Fruit fly (Drosophila melanogaster): ENCODE data around the gene CG5880.
A peak's percentile ranks its signal among the peaks of the same experiment; 100 is the strongest.

The CG5880 gene

dm6 chr3R:27150685-27151515 is 34.4 kb downstream of the CG5880 start, which contains the start of gene CG6051 (continued):
- TF ChIP-seq CG18764 (GFP tag; optimal IDR thresholded peaks at IDR 0.05), result peak; percentile 16
- peak in 1 of 2 experiments; percentile 70 for TF ChIP-seq tll (GFP tag; optimal IDR thresholded peaks at IDR 0.05)
- no peak for TF ChIP-seq Kr (GFP tag; optimal IDR thresholded peaks at IDR 0.05)
- TF ChIP-seq CG7963 (GFP tag; IDR thresholded peaks at IDR 0.05; ENCODE audit: partially characterized antibody), result no peak
- no peak for TF ChIP-seq Awh (GFP tag; IDR thresholded peaks at IDR 0.05)
- TF ChIP-seq CG17186 (GFP tag; optimal IDR thresholded peaks at IDR 0.05), result no peak
- TF ChIP-seq pb (GFP tag; optimal IDR thresholded peaks at IDR 0.05), result peak; percentile 11
- peak; percentile 65 for TF ChIP-seq CG12659 (GFP tag; optimal IDR thresholded peaks at IDR 0.05)
- peak; percentile 70 for TF ChIP-seq CG9797 (GFP tag; optimal IDR thresholded peaks at IDR 0.05)
- no peak for TF ChIP-seq chm (GFP tag; IDR thresholded peaks at IDR 0.05)
- TF ChIP-seq lab (GFP tag; optimal IDR thresholded peaks at IDR 0.05), result peak; percentile 74
- no peak for TF ChIP-seq tio (GFP tag; optimal IDR thresholded peaks at IDR 0.05)
- no peak for TF ChIP-seq dan (GFP tag; IDR thresholded peaks at IDR 0.05)
- TF ChIP-seq HmgZ (tag; optimal IDR thresholded peaks at IDR 0.05), result peak; percentile 44
- TF ChIP-seq ara (GFP tag; IDR thresholded peaks at IDR 0.05), result no peak
- peak; percentile 6 for TF ChIP-seq Vsx1 (GFP tag; optimal IDR thresholded peaks at IDR 0.05)
- no peak for TF ChIP-seq ap (GFP tag; IDR thresholded peaks at IDR 0.05)
- TF ChIP-seq YL-1 (GFP tag; optimal IDR thresholded peaks at IDR 0.05), result peak; percentile 52
- TF ChIP-seq Hr78 (GFP tag; optimal IDR thresholded peaks at IDR 0.05), result peak in 1 of 2 experiments; percentile 13
- no peak for TF ChIP-seq eve (GFP tag; optimal IDR thresholded peaks at IDR 0.05)
- TF ChIP-seq CG10654 (GFP tag; optimal IDR thresholded peaks at IDR 0.05), result peak; percentile 30

dm6 chr3R:27151516-27151823 is 34.9 kb downstream of the CG5880 start, which contains the start of gene Men-b:
TSS of gene Men-b (plus strand) at chr3R:27151662.
- TF ChIP-seq gfzf (GFP tag; optimal IDR thresholded peaks at IDR 0.05), result peak; percentile 98
- peak; percentile 34 for TF ChIP-seq CG7987 (GFP tag; optimal IDR thresholded peaks at IDR 0.05)
- TF ChIP-seq CG3163 (GFP tag; optimal IDR thresholded peaks at IDR 0.05), result peak; percentile 41
- TF ChIP-seq Fer2 (tag; optimal IDR thresholded peaks at IDR 0.05), result no peak
- TF ChIP-seq jigr1 (GFP tag; IDR thresholded peaks at IDR 0.05), result no peak
- TF ChIP-seq Rfx (GFP tag; IDR thresholded peaks at IDR 0.05), result peak; percentile 39
- TF ChIP-seq MBD-R2 (GFP tag; IDR thresholded peaks at IDR 0.05), result peak; percentile 63
- TF ChIP-seq ash1 (GFP tag; optimal IDR thresholded peaks at IDR 0.05), result no peak
- TF ChIP-seq CG2199 (GFP tag; IDR thresholded peaks at IDR 0.05), result peak; percentile 38; the same call in 2 of the 3 replicates
- 0 out of 2 replicates have a peak, but pooled peaks have one; percentile 13 for TF ChIP-seq CG14014 (GFP tag; IDR thresholded peaks at IDR 0.05)
- no peak for TF ChIP-seq abd-A (tag; optimal IDR thresholded peaks at IDR 0.05)
- peak; percentile 94 for TF ChIP-seq Lhr (GFP tag; optimal IDR thresholded peaks at IDR 0.05)
- TF ChIP-seq Bgb (GFP tag; IDR thresholded peaks at IDR 0.05; ENCODE audit: partially characterized antibody), result peak; percentile 46; the same call in 1 of the 2 replicates
- TF ChIP-seq CG6791 (GFP tag; IDR thresholded peaks at IDR 0.05; ENCODE audit: partially characterized antibody), result peak; percentile 67; the same call in 2 of the 3 replicates
- TF ChIP-seq CG13287 (GFP tag; IDR thresholded peaks at IDR 0.05; ENCODE audit: partially characterized antibody), result peak; percentile 72
- TF ChIP-seq CG14667 (GFP tag; IDR thresholded peaks at IDR 0.05), result no peak
- no peak; the same call in 2 of the 3 replicates for TF ChIP-seq CG11560 (tag; IDR thresholded peaks at IDR 0.05)
- TF ChIP-seq HmgZ (tag; optimal IDR thresholded peaks at IDR 0.05), result peak; percentile 62
- no peak for TF ChIP-seq ab (GFP tag; optimal IDR thresholded peaks at IDR 0.05)
- TF ChIP-seq zfh1 (GFP tag; IDR thresholded peaks at IDR 0.05), result peak; percentile 6; the same call in 1 of the 3 replicates
- no peak for TF ChIP-seq insv (GFP tag; optimal IDR thresholded peaks at IDR 0.05)
- TF ChIP-seq CG1529 (GFP tag; optimal IDR thresholded peaks at IDR 0.05), result no peak
- TF ChIP-seq gt (GFP tag; IDR thresholded peaks at IDR 0.05), result no peak
- TF ChIP-seq chinmo (GFP tag; IDR thresholded peaks at IDR 0.05; ENCODE audit: partially characterized antibody), result peak; percentile 15; the same call in 1 of the 4 replicates
- no peak for TF ChIP-seq CG7372 (GFP tag; IDR thresholded peaks at IDR 0.05)
- no peak for TF ChIP-seq CG15011 (GFP tag; optimal IDR thresholded peaks at IDR 0.05)
- TF ChIP-seq CG8944 (GFP tag; optimal IDR thresholded peaks at IDR 0.05), result no peak
- peak; percentile 67; the same call in 1 of the 2 replicates for TF ChIP-seq CG42726 (GFP tag; IDR thresholded peaks at IDR 0.05; ENCODE audit: partially characterized antibody)

All from whole organism, embryonic.